Worm (Caenorhabditis elegans): ENCODE data around the gene acbp-5.

ce11 chrIII:13672654-13673330 is 31.3 kb upstream of the acbp-5 start, which contains the start of gene aqp-11:
- TF ChIP-seq mes-4 (tag; optimal IDR thresholded peaks at IDR 0.05), result no peak
- no peak for TF ChIP-seq F39B2.1 (GFP tag; IDR thresholded peaks at IDR 0.05)

Data from whole organism, young adult.